Fruit fly (Drosophila melanogaster): Measurements from ENCODE around the gene Cmpk.

The Cmpk gene

dm6 chr3R:26042131-26042885, 12.9 kb downstream of the Cmpk start (continued):
- TF ChIP-seq CG30431 (GFP tag; optimal IDR thresholded peaks at IDR 0.05), result peak; percentile 96
- no peak for TF ChIP-seq nerfin-2 (GFP tag; IDR thresholded peaks at IDR 0.05; ENCODE audit: partially characterized antibody)
- TF ChIP-seq dimm (GFP tag; IDR thresholded peaks at IDR 0.05), result peak; percentile 92
- peak; percentile 94 for TF ChIP-seq CG3065 (GFP tag; optimal IDR thresholded peaks at IDR 0.05)
- peak; percentile 97 for TF ChIP-seq ase (GFP tag; IDR thresholded peaks at IDR 0.05)
- peak; percentile 71 for TF ChIP-seq grn (GFP tag; optimal IDR thresholded peaks at IDR 0.05)
- peak; percentile 78 for TF ChIP-seq CG15479 (GFP tag; optimal IDR thresholded peaks at IDR 0.05)
- peak; percentile 92 for TF ChIP-seq sr (GFP tag; IDR thresholded peaks at IDR 0.05)
- peak; percentile 98 for TF ChIP-seq zfh1 (GFP tag; IDR thresholded peaks at IDR 0.05)
- peak; percentile 98 for TF ChIP-seq Xbp1 (GFP tag; optimal IDR thresholded peaks at IDR 0.05)
- TF ChIP-seq CG4424 (GFP tag; optimal IDR thresholded peaks at IDR 0.05), result peak; percentile 97
- TF ChIP-seq CG34376 (GFP tag; optimal IDR thresholded peaks at IDR 0.05), result peak; percentile 69
- TF ChIP-seq da (GFP tag; optimal IDR thresholded peaks at IDR 0.05), result peak; percentile 94
- TF ChIP-seq pum (GFP tag; optimal IDR thresholded peaks at IDR 0.05), result peak; percentile 96
- TF ChIP-seq CG13424 (tag; optimal IDR thresholded peaks at IDR 0.05), result peak; percentile 93
- peak; percentile 95 for TF ChIP-seq CG12071 (GFP tag; optimal IDR thresholded peaks at IDR 0.05)
- peak; percentile 94 for TF ChIP-seq CG3407 (GFP tag; optimal IDR thresholded peaks at IDR 0.05)
- TF ChIP-seq CG8924 (tag; optimal IDR thresholded peaks at IDR 0.05), result peak; percentile 94
- TF ChIP-seq ato (GFP tag; IDR thresholded peaks at IDR 0.05; ENCODE audit: partially characterized antibody), result no peak
- no peak for TF ChIP-seq pita (GFP tag; optimal IDR thresholded peaks at IDR 0.05)
- peak; percentile 91 for TF ChIP-seq CG7357 (GFP tag; IDR thresholded peaks at IDR 0.05)
- TF ChIP-seq CG10979 (tag; optimal IDR thresholded peaks at IDR 0.05), result peak; percentile 93
- peak; percentile 96 for TF ChIP-seq CG13624 (GFP tag; optimal IDR thresholded peaks at IDR 0.05)
- peak; percentile 90 for TF ChIP-seq CG6854 (GFP tag; optimal IDR thresholded peaks at IDR 0.05)
- peak; percentile 98 for TF ChIP-seq lab (GFP tag; optimal IDR thresholded peaks at IDR 0.05)
- no peak for TF ChIP-seq CG6791 (GFP tag; IDR thresholded peaks at IDR 0.05; ENCODE audit: partially characterized antibody)
- peak; percentile 89 for TF ChIP-seq CG17802 (tag; optimal IDR thresholded peaks at IDR 0.05)
- peak; percentile 40 for TF ChIP-seq cad (GFP tag; optimal IDR thresholded peaks at IDR 0.05)
- peak; percentile 98 for TF ChIP-seq lilli (GFP tag; optimal IDR thresholded peaks at IDR 0.05)
- peak; percentile 34 for TF ChIP-seq CG7745 (tag; optimal IDR thresholded peaks at IDR 0.05)
- TF ChIP-seq CG8359 (GFP tag; optimal IDR thresholded peaks at IDR 0.05; ENCODE audit: borderline replicate concordance), result peak; percentile 86
- peak; percentile 65 for TF ChIP-seq CTCF (GFP tag; optimal IDR thresholded peaks at IDR 0.05)
- TF ChIP-seq CG16815 (GFP tag; optimal IDR thresholded peaks at IDR 0.05), result peak; percentile 93
- TF ChIP-seq CG9609 (GFP tag; optimal IDR thresholded peaks at IDR 0.05), result peak; percentile 97
- peak; percentile 77 for TF ChIP-seq Hmx (GFP tag; optimal IDR thresholded peaks at IDR 0.05)
- TF ChIP-seq CG13894 (tag; optimal IDR thresholded peaks at IDR 0.05), result no peak
- TF ChIP-seq Oli (tag; optimal IDR thresholded peaks at IDR 0.05), result peak; percentile 96
- TF ChIP-seq E2f2 (GFP tag; IDR thresholded peaks at IDR 0.05), result peak; percentile 78
- peak; percentile 94 for TF ChIP-seq CG18262 (tag; optimal IDR thresholded peaks at IDR 0.05)
- TF ChIP-seq CG14441 (GFP tag; IDR thresholded peaks at IDR 0.05), result peak; percentile 99
- TF ChIP-seq twi (tag; optimal IDR thresholded peaks at IDR 0.05), result peak; percentile 83
- peak; percentile 99 for TF ChIP-seq CG12155 (GFP tag; optimal IDR thresholded peaks at IDR 0.05)
- TF ChIP-seq CG32767 (GFP tag; IDR thresholded peaks at IDR 0.05), result peak; percentile 97
- TF ChIP-seq CG32772 (GFP tag; IDR thresholded peaks at IDR 0.05), result peak; percentile 97
- peak; percentile 89 for TF ChIP-seq CG31388 (GFP tag; optimal IDR thresholded peaks at IDR 0.05)
- peak; percentile 94 for TF ChIP-seq abd-A (tag; optimal IDR thresholded peaks at IDR 0.05)
- TF ChIP-seq CG7963 (GFP tag; IDR thresholded peaks at IDR 0.05; ENCODE audit: partially characterized antibody), result no peak
- peak; percentile 97 for TF ChIP-seq Side (GFP tag; optimal IDR thresholded peaks at IDR 0.05)
- TF ChIP-seq H2.0 (GFP tag; IDR thresholded peaks at IDR 0.05), result peak; percentile 98
- peak; percentile 94 for TF ChIP-seq al (GFP tag; IDR thresholded peaks at IDR 0.05)

Data from whole organism, embryonic.